Worm (Caenorhabditis elegans): ENCODE measurements around the gene F41E6.12.

- TF ChIP-seq sma-3 (GFP tag; optimal IDR thresholded peaks at IDR 0.05) (no peak), R02D3.7 (tag; optimal IDR thresholded peaks at IDR 0.05) (no peak), aly-2 (tag; optimal IDR thresholded peaks at IDR 0.05) (no peak), nhr-11 (tag; optimal IDR thresholded peaks at IDR 0.05) (no peak), nhr-129 (tag; optimal IDR thresholded peaks at IDR 0.05) (no peak), lsy-2 (tag; optimal IDR thresholded peaks at IDR 0.05) (no peak), nhr-12 (tag; optimal IDR thresholded peaks at IDR 0.05) (no peak), nhr-10 (tag; optimal IDR thresholded peaks at IDR 0.05) (no peak), ztf-4 (tag; optimal IDR thresholded peaks at IDR 0.05) (no peak), F13H6.1 (tag; optimal IDR thresholded peaks at IDR 0.05) (no peak)
Measured at ce11 chrV:8632788-8633187, 3.9 kb upstream of the F41E6.12 start.

Measured in whole organism, L2 larva.